Worm (Caenorhabditis elegans) whole organism, L4 larva: Measurements from ENCODE around the gene Y17D7B.10.

Experiments used
- F10B5.3 ChIP-seq: sonication (generic microtip); optimal IDR thresholded peaks from 2 replicates; lab custom pipeline; 2016; ENCODE audit warnings: mild to moderate bottlenecking, missing genetic modification characterization, missing compliant biosample characterization
- F44E2.7 ChIP-seq: fragments of 200-800 bp; sonication (Bioruptor generic); IDR thresholded peaks from 2 replicates; pipeline ENCODE4 v2.1.2; 2022; ENCODE audit warnings: missing genetic modification characterization, missing compliant biosample characterization
- F49E8.2 ChIP-seq: sonication (generic microtip); optimal IDR thresholded peaks from 2 replicates; lab custom pipeline; 2016; ENCODE audit warnings: missing compliant biosample characterization, mild to moderate bottlenecking, missing genetic modification characterization, borderline replicate concordance
- R02D3.7 ChIP-seq: fragments of 150-350 bp; sonication (generic microtip); optimal IDR thresholded peaks from 3 replicates; lab custom pipeline; 2014; ENCODE audit warnings: missing biosample characterization, missing genetic modification characterization
- T20F7.1 ChIP-seq: fragments of 200-800 bp; sonication (Bioruptor generic); optimal IDR thresholded peaks from 2 replicates; lab custom pipeline; 2018; ENCODE audit warnings: mild to moderate bottlenecking, missing genetic modification characterization, missing compliant biosample characterization
- T26A8.4 ChIP-seq: fragments of 200-800 bp; sonication (Bioruptor generic); IDR thresholded peaks from 2 replicates; pipeline ENCODE4 v1.3.6; 2022; ENCODE audit warnings: missing genetic modification characterization, missing compliant biosample characterization
- Y5F2A.4 ChIP-seq: fragments of 200-800 bp; sonication (Bioruptor generic); optimal IDR thresholded peaks from 2 replicates; lab custom pipeline; 2018; ENCODE audit warnings: mild to moderate bottlenecking, missing genetic modification characterization, missing compliant biosample characterization
- ama-1 ChIP-seq: fragments of 150-350 bp; optimal IDR thresholded peaks from 2 replicates; lab custom pipeline; 2014; ENCODE audit warnings: inconsistent platforms, mixed read lengths
- arid-1 ChIP-seq: fragments of 200-800 bp; sonication (Bioruptor generic); conservative IDR thresholded peaks from 2 replicates; pipeline ENCODE4 v1.3.6; 2022; ENCODE audit warnings: missing genetic modification reagents, missing genetic modification characterization, missing compliant biosample characterization
- attf-4 ChIP-seq: sonication (generic microtip); optimal IDR thresholded peaks from 3 replicates; lab custom pipeline; 2017; ENCODE audit warnings: missing biosample characterization, missing genetic modification characterization
- ceh-20 ChIP-seq: fragments of 200-800 bp; sonication (Bioruptor generic); IDR thresholded peaks from 2 replicates; pipeline ENCODE4 v1.3.6; 2022; ENCODE audit warnings: missing genetic modification reagents, missing genetic modification characterization, missing compliant biosample characterization
- ceh-28 ChIP-seq: fragments of 150-350 bp; optimal IDR thresholded peaks from 2 replicates; lab custom pipeline; 2014; ENCODE audit warnings: missing biosample characterization, missing genetic modification reagents, missing genetic modification characterization
- ceh-44 ChIP-seq: fragments of 200-800 bp; sonication (Bioruptor generic); IDR thresholded peaks from 2 replicates; pipeline ENCODE4 v1.3.6; 2022; ENCODE audit warnings: missing genetic modification reagents, missing genetic modification characterization, missing compliant biosample characterization
- ceh-82 ChIP-seq: sonication (generic microtip); optimal IDR thresholded peaks from 2 replicates; lab custom pipeline; 2017; ENCODE audit warnings: missing biosample characterization, missing genetic modification characterization
- dpl-1 ChIP-seq: fragments of 150-350 bp; optimal IDR thresholded peaks from 2 replicates; lab custom pipeline; 2014; ENCODE audit warnings: missing biosample characterization, missing genetic modification reagents, missing genetic modification characterization
- duxl-1 ChIP-seq: sonication (generic microtip); optimal IDR thresholded peaks from 2 replicates; lab custom pipeline; 2016; ENCODE audit warnings: mild to moderate bottlenecking, missing genetic modification characterization, moderate library complexity, missing compliant biosample characterization; ENCODE audit not compliant: poor library complexity
- fos-1 ChIP-seq: fragments of 150-350 bp; optimal IDR thresholded peaks from 2 replicates; lab custom pipeline; 2014; ENCODE audit warnings: missing biosample characterization, missing genetic modification characterization
- hif-1 ChIP-seq, 2 experiments: sonication (generic microtip); optimal IDR thresholded peaks; 2 replicates each; lab custom pipeline; 2016 to 2017; ENCODE audit warnings: missing compliant biosample characterization in 2 of 2, missing genetic modification characterization in 2 of 2, missing genetic modification reagents in 2 of 2, missing genotype in 2 of 2, mild to moderate bottlenecking in 1 of 2
- hlh-11 ChIP-seq: fragments of 200-800 bp; sonication (Bioruptor generic); optimal IDR thresholded peaks from 2 replicates; lab custom pipeline; 2018; ENCODE audit warnings: mild to moderate bottlenecking, missing genetic modification characterization, missing compliant biosample characterization
- hlh-30 ChIP-seq: sonication (generic microtip); optimal IDR thresholded peaks from 2 replicates; lab custom pipeline; 2017; ENCODE audit warnings: antibody characterized with exemption, mild to moderate bottlenecking, missing genetic modification characterization, missing compliant biosample characterization; ENCODE audit not compliant: insufficient read depth
- hmg-1.1 ChIP-seq: fragments of 200-800 bp; sonication (Bioruptor generic); IDR thresholded peaks from 2 replicates; pipeline ENCODE4 v1.3.6; 2022; ENCODE audit warnings: missing genetic modification reagents, missing genetic modification characterization, missing compliant biosample characterization
- lir-3 ChIP-seq: sonication (generic microtip); optimal IDR thresholded peaks from 2 replicates; lab custom pipeline; 2016; ENCODE audit warnings: mild to moderate bottlenecking, missing genetic modification characterization, missing compliant biosample characterization
- lsy-2 ChIP-seq, 2 experiments: fragments of 150-350 bp in 1 of 2; sonication (generic microtip) in 1 of 2; optimal IDR thresholded peaks; 2 replicates each; lab custom pipeline; 2014 to 2017; ENCODE audit warnings: missing biosample characterization in 2 of 2, missing genetic modification characterization in 2 of 2
- madf-5 ChIP-seq, 2 experiments: fragments of 200-800 bp; sonication (Bioruptor generic); IDR thresholded peaks; 2 replicates each; pipeline ENCODE4 v1.3.6; 2022; ENCODE audit warnings: missing compliant biosample characterization in 2 of 2, missing genetic modification characterization in 2 of 2
- mep-1 ChIP-seq: fragments of 150-350 bp; sonication (generic microtip); optimal IDR thresholded peaks from 3 replicates; lab custom pipeline; 2014; ENCODE audit warnings: missing biosample characterization, missing genetic modification characterization
- mxl-2 ChIP-seq: fragments of 200-800 bp; sonication (Bioruptor generic); conservative IDR thresholded peaks from 2 replicates; pipeline ENCODE4 v1.3.6; 2022; ENCODE audit warnings: missing genetic modification reagents, missing genetic modification characterization, missing compliant biosample characterization
- nhr-102 ChIP-seq: sonication (generic microtip); optimal IDR thresholded peaks from 2 replicates; lab custom pipeline; 2016; ENCODE audit warnings: mild to moderate bottlenecking, missing genetic modification characterization, moderate library complexity, missing compliant biosample characterization
- nhr-28 ChIP-seq: fragments of 150-350 bp; optimal IDR thresholded peaks from 2 replicates; lab custom pipeline; 2014; ENCODE audit warnings: missing biosample characterization, missing genetic modification characterization
- nhr-48 ChIP-seq: sonication (generic microtip); optimal IDR thresholded peaks from 2 replicates; lab custom pipeline; 2016; ENCODE audit warnings: mild to moderate bottlenecking, missing genetic modification characterization, missing compliant biosample characterization
- php-3 ChIP-seq: fragments of 200-800 bp; sonication (Bioruptor generic); IDR thresholded peaks from 2 replicates; pipeline ENCODE4 v1.3.6; 2022; ENCODE audit warnings: missing genetic modification reagents, missing genetic modification characterization, missing compliant biosample characterization
- sdz-12 ChIP-seq: fragments of 200-800 bp; sonication (Bioruptor generic); optimal IDR thresholded peaks from 2 replicates; lab custom pipeline; 2018; ENCODE audit warnings: mild to moderate bottlenecking, missing genetic modification characterization, missing compliant biosample characterization
- set-16 ChIP-seq: fragments of 200-800 bp; sonication (Bioruptor generic); IDR thresholded peaks from 2 replicates; pipeline ENCODE4 v1.3.6; 2022; ENCODE audit warnings: missing genetic modification reagents, missing genetic modification characterization, missing compliant biosample characterization
- skn-1 ChIP-seq: fragments of 150-350 bp; optimal IDR thresholded peaks from 2 replicates; lab custom pipeline; 2014; ENCODE audit warnings: missing biosample characterization, missing genetic modification characterization
- snpc-4 ChIP-seq: fragments of 150-350 bp; optimal IDR thresholded peaks from 2 replicates; lab custom pipeline; 2014; ENCODE audit warnings: missing biosample characterization, missing genetic modification characterization
- vab-7 ChIP-seq: fragments of 200-800 bp; sonication (Bioruptor generic); IDR thresholded peaks from 2 replicates; pipeline ENCODE4 v1.3.6; 2022; ENCODE audit warnings: missing genetic modification reagents, missing genetic modification characterization, missing compliant biosample characterization
- zfp-2 ChIP-seq: sonication (generic microtip); optimal IDR thresholded peaks from 2 replicates; lab custom pipeline; 2016; ENCODE audit warnings: mild to moderate bottlenecking, missing genetic modification characterization, missing compliant biosample characterization
- zip-11 ChIP-seq: fragments of 200-800 bp; sonication (Bioruptor generic); IDR thresholded peaks from 2 replicates; pipeline ENCODE4 v1.3.6; 2022; ENCODE audit warnings: missing genetic modification characterization, missing compliant biosample characterization

The Y17D7B.10 gene

DNA sequence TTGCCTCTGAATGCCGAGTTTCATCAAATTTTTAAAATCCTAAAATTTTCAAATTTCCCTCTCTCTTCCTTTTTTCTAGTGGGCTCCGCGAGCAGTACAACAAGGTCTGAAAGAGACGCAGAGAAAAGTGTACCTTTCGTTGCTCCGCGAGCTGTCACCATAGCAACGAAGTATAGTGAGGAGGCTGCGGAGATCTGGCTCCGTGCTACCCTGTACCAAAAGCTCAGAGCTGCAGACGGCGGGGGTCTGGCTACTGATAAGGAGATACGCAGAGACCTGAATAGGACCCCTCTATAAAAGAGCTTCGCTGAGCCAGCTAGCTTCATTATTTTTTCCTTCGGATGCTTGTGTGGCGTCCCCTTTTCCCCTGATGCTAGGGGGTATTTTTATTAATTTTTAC, at the start of gene Y17D7B.10:
Y17D7B.10 (plus strand) TSS at position 243 of the 400 bp plus-strand sequence.
- 0 out of 2 replicates have a peak, but pooled peaks have one; percentile 9 for TF ChIP-seq set-16 (GFP tag; lab: Robert Waterston, UW)
- TF ChIP-seq mxl-2, result no peak

DNA sequence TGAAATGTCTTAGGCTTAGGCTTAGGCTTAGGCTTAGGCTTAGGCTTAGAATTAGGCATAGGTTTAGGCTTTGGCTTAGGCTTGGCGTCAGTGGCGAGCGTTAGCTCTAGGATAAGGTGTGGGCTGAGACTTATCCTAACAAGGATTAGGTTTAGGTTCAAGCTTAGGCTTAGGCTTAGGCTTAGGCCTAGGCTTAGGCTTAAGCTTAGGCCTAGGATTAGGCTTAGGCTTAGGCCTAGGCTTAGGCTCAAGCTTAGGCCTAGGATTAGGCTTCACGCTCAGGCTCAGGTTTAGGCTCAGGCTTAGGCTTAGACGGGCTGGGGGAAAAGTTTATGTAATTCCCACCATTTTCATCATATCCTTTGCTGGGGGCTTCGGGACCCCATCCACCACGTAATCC, 49.6 kb upstream of the Y17D7B.10 start:
- no peak for TF ChIP-seq hif-1 (tag; optimal IDR thresholded peaks at IDR 0.05; lab: Kevin White, UChicago)
- TF ChIP-seq ceh-44, result no peak
- no peak for TF ChIP-seq php-3 (GFP tag; lab: Robert Waterston, UW)
- no peak for TF ChIP-seq nhr-28 (tag; lab: Kevin White, UChicago)
- TF ChIP-seq Y5F2A.4, result no peak
- TF ChIP-seq T20F7.1, result no peak
- no peak for TF ChIP-seq lir-3 (tag; lab: Kevin White, UChicago)
- TF ChIP-seq hlh-30, result no peak
- TF ChIP-seq hlh-11 (tag; lab: Kevin White, UChicago), result no peak
- TF ChIP-seq nhr-48 (tag; lab: Kevin White, UChicago), result no peak
- no peak for TF ChIP-seq R02D3.7 (tag; lab: Kevin White, UChicago)
- TF ChIP-seq fos-1 (tag; lab: Kevin White, UChicago), result no peak
- no peak for TF ChIP-seq zfp-2 (tag; lab: Kevin White, UChicago)
- TF ChIP-seq attf-4 (tag; lab: Kevin White, UChicago), result no peak
- TF ChIP-seq vab-7 (GFP tag; lab: Robert Waterston, UW), result no peak

ce11 chrV:18734381-18734780, 49.1 kb upstream of the Y17D7B.10 start, which contains the start of gene scl-20:
Gene scl-20 (minus strand): TSS chrV:18734481.
- TF ChIP-seq hlh-11 (tag; lab: Kevin White, UChicago) (no peak), lir-3 (tag; lab: Kevin White, UChicago) (no peak), ceh-82 (tag; lab: Kevin White, UChicago) (no peak), lsy-2 (tag; optimal IDR thresholded peaks at IDR 0.05; lab: Kevin White, UChicago) (no peak), ceh-28 (tag; lab: Kevin White, UChicago) (no peak), dpl-1 (GFP tag; lab: Kevin White, UChicago) (no peak)

ce11 chrV:18737646-18738045, 45.9 kb upstream of the Y17D7B.10 start:
- TF ChIP-seq php-3 (GFP tag; lab: Robert Waterston, UW) (no peak), arid-1 (GFP tag; lab: Robert Waterston, UW) (no peak), hmg-1.1 (GFP tag; lab: Robert Waterston, UW) (no peak), F49E8.2 (tag; lab: Kevin White, UChicago) (no peak), ama-1 (no peak), F44E2.7 (no peak), T26A8.4 (no peak), zip-11 (GFP tag; lab: Robert Waterston, UW) (no peak), snpc-4 (tag; lab: Kevin White, UChicago) (no peak), nhr-102 (tag; lab: Kevin White, UChicago) (no peak), duxl-1 (tag; lab: Kevin White, UChicago) (peak; percentile 93), skn-1 (tag; lab: Kevin White, UChicago) (no peak), nhr-28 (tag; lab: Kevin White, UChicago) (peak; percentile 1), F10B5.3 (no peak), madf-5 (GFP tag; IDR thresholded peaks at IDR 0.05; lab: Robert Waterston, UW) (no peak), ceh-20 (GFP tag; lab: Robert Waterston, UW) (no peak), mep-1 (tag; lab: Kevin White, UChicago) (no peak), sdz-12 (GFP tag; lab: Kevin White, UChicago) (no peak)
- TF ChIP-seq, all 104 proteins: peak for 2
